Worm (Caenorhabditis elegans) whole organism, L4 larva: ENCODE data around the gene T26C5.3.

Experiments used
- Y75B8A.6 ChIP-seq: fragments of 200-800 bp; sonication (Bioruptor generic); IDR thresholded peaks from 2 replicates; pipeline ENCODE4 v1.3.6; 2022; ENCODE audit warnings: missing genetic modification reagents, missing genetic modification characterization, missing compliant biosample characterization
- dpl-1 ChIP-seq: fragments of 150-350 bp; optimal IDR thresholded peaks from 2 replicates; lab custom pipeline; 2014; ENCODE audit warnings: missing biosample characterization, missing genetic modification reagents, missing genetic modification characterization
- nhr-25 ChIP-seq: sonication (generic microtip); optimal IDR thresholded peaks from 2 replicates; lab custom pipeline; 2017; ENCODE audit warnings: missing genetic modification characterization, mild to moderate bottlenecking, missing compliant biosample characterization, antibody characterized with exemption, moderate library complexity, borderline replicate concordance; ENCODE audit not compliant: insufficient read depth
- nhr-42 ChIP-seq: fragments of 200-800 bp; sonication (Bioruptor generic); IDR thresholded peaks from 2 replicates; pipeline ENCODE4 v1.3.6; 2022; ENCODE audit warnings: missing genetic modification characterization, missing compliant biosample characterization
- skn-1 ChIP-seq: fragments of 150-350 bp; optimal IDR thresholded peaks from 2 replicates; lab custom pipeline; 2014; ENCODE audit warnings: missing biosample characterization, missing genetic modification characterization

ce11 chrII:9237719-9238118 is 1.3 kb downstream of the T26C5.3 start:
- TF ChIP-seq skn-1 (tag; lab: Kevin White, UChicago) (no peak), nhr-42 (GFP tag; lab: Robert Waterston, UW) (no peak), Y75B8A.6 (GFP tag; lab: Robert Waterston, UW) (no peak), dpl-1 (no peak), nhr-25 (no peak)
